Worm (Caenorhabditis elegans) whole organism, L3 larva: ENCODE results near the gene ags-3.

Source experiments
- R02D3.7 ChIP-seq: fragments of 150-350 bp; optimal IDR thresholded peaks from 2 replicates; lab custom pipeline; 2014; ENCODE audit warnings: missing biosample characterization, missing genetic modification characterization
- ZK546.5 ChIP-seq: sonication (generic microtip); optimal IDR thresholded peaks from 2 replicates; lab custom pipeline; 2017; ENCODE audit warnings: missing biosample characterization, missing genetic modification characterization
- aly-2 ChIP-seq: fragments of 150-350 bp; optimal IDR thresholded peaks from 2 replicates; lab custom pipeline; 2014; ENCODE audit warnings: missing biosample characterization, missing genetic modification characterization
- ceh-16 ChIP-seq: sonication (generic microtip); optimal IDR thresholded peaks from 2 replicates; lab custom pipeline; 2017; ENCODE audit warnings: missing biosample characterization, missing genetic modification characterization
- ceh-28 ChIP-seq: fragments of 150-350 bp; optimal IDR thresholded peaks from 2 replicates; lab custom pipeline; 2014; ENCODE audit warnings: missing biosample characterization, missing genetic modification reagents, missing genetic modification characterization
- ceh-82 ChIP-seq: fragments of 150-350 bp; optimal IDR thresholded peaks from 2 replicates; lab custom pipeline; 2014; ENCODE audit warnings: missing biosample characterization, missing genetic modification characterization
- daf-12 ChIP-seq: fragments of 150-350 bp; optimal IDR thresholded peaks from 2 replicates; lab custom pipeline; 2014; ENCODE audit warnings: missing biosample characterization, missing genetic modification reagents, missing genetic modification characterization
- lin-39 ChIP-seq: fragments of 150-350 bp; optimal IDR thresholded peaks from 2 replicates; lab custom pipeline; 2018; ENCODE audit warnings: missing biosample characterization, missing genetic modification reagents, missing genetic modification characterization
- nhr-23 ChIP-seq: fragments of 150-350 bp; optimal IDR thresholded peaks from 2 replicates; lab custom pipeline; 2014; ENCODE audit warnings: missing biosample characterization, missing genetic modification reagents, missing genetic modification characterization
- nhr-237 ChIP-seq: fragments of 150-350 bp; optimal IDR thresholded peaks from 2 replicates; lab custom pipeline; 2014; ENCODE audit warnings: missing biosample characterization, missing genetic modification characterization
- nhr-28 ChIP-seq: fragments of 150-350 bp; optimal IDR thresholded peaks from 2 replicates; lab custom pipeline; 2014; ENCODE audit warnings: missing biosample characterization, missing genetic modification characterization
- pha-4 ChIP-seq: fragments of 150-350 bp; optimal IDR thresholded peaks from 2 replicates; lab custom pipeline; 2014; ENCODE audit warnings: missing biosample characterization, missing genetic modification reagents, missing genetic modification characterization
- zag-1 ChIP-seq: fragments of 150-350 bp; optimal IDR thresholded peaks from 2 replicates; lab custom pipeline; 2014; ENCODE audit warnings: missing biosample characterization, missing genetic modification characterization

DNA sequence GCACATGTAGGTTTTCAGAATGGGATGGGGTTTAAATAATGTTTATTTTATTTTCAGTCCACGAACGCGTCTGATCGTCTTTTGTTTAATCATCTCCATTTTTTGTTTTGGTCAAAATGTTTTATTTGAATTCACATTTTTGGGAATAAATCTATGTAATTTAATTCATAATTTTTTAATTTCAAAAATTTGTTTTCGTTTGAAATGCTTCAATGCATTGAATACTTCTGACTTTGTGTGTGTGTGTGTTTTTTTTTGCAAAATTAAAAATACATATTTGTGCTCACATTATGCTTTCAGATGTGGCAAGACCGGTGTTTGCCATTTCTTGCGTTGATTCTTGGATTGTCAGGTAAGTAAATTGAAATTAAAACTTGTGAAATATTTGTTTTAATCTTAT, 48.5 kb downstream of the ags-3 start, which contains the start of gene nspg-13:
- TF ChIP-seq ceh-28 (no peak), nhr-28 (tag; lab: Kevin White, UChicago) (no peak), ZK546.5 (tag; lab: Kevin White, UChicago) (no peak), daf-12 (no peak), ceh-16 (tag; lab: Kevin White, UChicago) (no peak), nhr-23 (no peak), aly-2 (tag; lab: Kevin White, UChicago) (no peak), nhr-237 (tag; lab: Kevin White, UChicago) (no peak), pha-4 (no peak), zag-1 (tag; lab: Kevin White, UChicago) (no peak), R02D3.7 (no peak), ceh-82 (tag; lab: Kevin White, UChicago) (no peak), lin-39 (no peak)
